Worm (Caenorhabditis elegans) whole organism, young adult: ENCODE results near the gene C07G3.8.
"Not testable (repeated sequence)": the region's sequence is repeated elsewhere in the genome, so short reads cannot be mapped to it uniquely, and the experiment has no call there.

Experiments
- efl-1 ChIP-seq: fragments of 150-350 bp; optimal IDR thresholded peaks from 2 replicates; lab custom pipeline; 2014; ENCODE audit warnings: missing biosample characterization, missing genetic modification reagents, missing genetic modification characterization
- egrh-3 ChIP-seq: fragments of 200-800 bp; sonication (Bioruptor generic); IDR thresholded peaks from 2 replicates; pipeline ENCODE4 v1.3.6; 2022; ENCODE audit warnings: missing genetic modification reagents, missing genetic modification characterization, missing compliant biosample characterization
- ets-4 ChIP-seq: fragments of 200-800 bp; sonication (Bioruptor generic); optimal IDR thresholded peaks from 2 replicates; lab custom pipeline; 2018; ENCODE audit warnings: mild to moderate bottlenecking, missing genetic modification characterization, missing compliant biosample characterization
- somi-1 ChIP-seq: fragments of 200-800 bp; sonication (Bioruptor generic); optimal IDR thresholded peaks from 2 replicates; lab custom pipeline; 2018; ENCODE audit warnings: mild to moderate bottlenecking, missing genetic modification characterization, missing compliant biosample characterization

ce11 chrV:3520412-3520811 lies 18.5 kb upstream of the C07G3.8 start:
- TF ChIP-seq egrh-3 (GFP tag; lab: Robert Waterston, UW); efl-1 (GFP tag; lab: Kevin White, UChicago); ets-4; somi-1 (GFP tag; lab: Kevin White, UChicago): not testable (repeated sequence)
